Worm (Caenorhabditis elegans) whole organism, L4 larva: Measurements from ENCODE around the gene B0432.11.

ENCODE experiments used
- D1046.2 ChIP-seq: fragments of 200-800 bp; sonication (Bioruptor generic); IDR thresholded peaks from 2 replicates; pipeline ENCODE4 v1.3.6; 2022; ENCODE audit warnings: missing genetic modification characterization, missing compliant biosample characterization
- R02D3.7 ChIP-seq: fragments of 150-350 bp; sonication (generic microtip); optimal IDR thresholded peaks from 3 replicates; lab custom pipeline; 2014; ENCODE audit warnings: missing biosample characterization, missing genetic modification characterization
- T26A8.4 ChIP-seq: fragments of 200-800 bp; sonication (Bioruptor generic); IDR thresholded peaks from 2 replicates; pipeline ENCODE4 v1.3.6; 2022; ENCODE audit warnings: missing genetic modification characterization, missing compliant biosample characterization
- ceh-20 ChIP-seq: fragments of 200-800 bp; sonication (Bioruptor generic); IDR thresholded peaks from 2 replicates; pipeline ENCODE4 v1.3.6; 2022; ENCODE audit warnings: missing genetic modification reagents, missing genetic modification characterization, missing compliant biosample characterization
- cey-2 ChIP-seq: sonication (generic microtip); optimal IDR thresholded peaks from 3 replicates; lab custom pipeline; 2017; ENCODE audit warnings: missing genetic modification characterization, mild to moderate bottlenecking, missing compliant biosample characterization, antibody characterized with exemption, borderline replicate concordance; ENCODE audit not compliant: insufficient read depth
- ctbp-1 ChIP-seq: fragments of 200-800 bp; sonication (Bioruptor generic); IDR thresholded peaks from 2 replicates; pipeline ENCODE4 v1.3.6; 2022; ENCODE audit warnings: missing genetic modification reagents, missing genetic modification characterization, missing compliant biosample characterization
- daf-19 ChIP-seq: fragments of 200-800 bp; sonication (Bioruptor generic); conservative IDR thresholded peaks from 2 replicates; pipeline ENCODE4 v1.3.6; 2022; ENCODE audit warnings: missing genetic modification characterization, missing compliant biosample characterization
- dmd-8 ChIP-seq: fragments of 200-800 bp; sonication (Bioruptor generic); IDR thresholded peaks from 2 replicates; pipeline ENCODE4 v1.3.6; 2022; ENCODE audit warnings: missing genetic modification characterization, missing compliant biosample characterization
- dmd-9 ChIP-seq: fragments of 200-800 bp; sonication (Bioruptor generic); IDR thresholded peaks from 2 replicates; pipeline ENCODE4 v1.3.6; 2022; ENCODE audit warnings: missing genetic modification reagents, missing genetic modification characterization, missing compliant biosample characterization
- dve-1 ChIP-seq: sonication (generic microtip); optimal IDR thresholded peaks from 2 replicates; lab custom pipeline; 2017; ENCODE audit warnings: antibody characterized with exemption, mild to moderate bottlenecking, missing genetic modification characterization, missing compliant biosample characterization; ENCODE audit not compliant: insufficient read depth
- egl-43 ChIP-seq: fragments of 200-800 bp; sonication (Bioruptor generic); IDR thresholded peaks from 2 replicates; pipeline ENCODE4 v1.3.6; 2022; ENCODE audit warnings: missing genetic modification reagents, missing genetic modification characterization, missing compliant biosample characterization
- lin-13 ChIP-seq: fragments of 150-350 bp; optimal IDR thresholded peaks from 2 replicates; lab custom pipeline; 2014; ENCODE audit warnings: missing biosample characterization, missing genetic modification reagents, missing genetic modification characterization
- lin-15B ChIP-seq: fragments of 150-350 bp; sonication (generic microtip); optimal IDR thresholded peaks from 3 replicates; lab custom pipeline; 2014; ENCODE audit warnings: missing biosample characterization, missing genetic modification characterization
- lin-39 ChIP-seq: fragments of 150-350 bp; optimal IDR thresholded peaks from 2 replicates; lab custom pipeline; 2014; ENCODE audit warnings: missing biosample characterization, missing genetic modification reagents, missing genetic modification characterization
- mep-1 ChIP-seq: fragments of 150-350 bp; sonication (generic microtip); optimal IDR thresholded peaks from 3 replicates; lab custom pipeline; 2014; ENCODE audit warnings: missing biosample characterization, missing genetic modification characterization
- mxl-2 ChIP-seq: fragments of 200-800 bp; sonication (Bioruptor generic); conservative IDR thresholded peaks from 2 replicates; pipeline ENCODE4 v1.3.6; 2022; ENCODE audit warnings: missing genetic modification reagents, missing genetic modification characterization, missing compliant biosample characterization
- nhr-10 ChIP-seq: fragments of 150-350 bp; optimal IDR thresholded peaks from 2 replicates; lab custom pipeline; 2014; ENCODE audit warnings: missing biosample characterization, missing genetic modification characterization
- nhr-102 ChIP-seq: sonication (generic microtip); optimal IDR thresholded peaks from 2 replicates; lab custom pipeline; 2016; ENCODE audit warnings: mild to moderate bottlenecking, missing genetic modification characterization, moderate library complexity, missing compliant biosample characterization
- nhr-11 ChIP-seq: fragments of 150-350 bp; optimal IDR thresholded peaks from 2 replicates; lab custom pipeline; 2014; ENCODE audit warnings: missing biosample characterization, missing genetic modification characterization
- nhr-28 ChIP-seq: fragments of 150-350 bp; optimal IDR thresholded peaks from 2 replicates; lab custom pipeline; 2014; ENCODE audit warnings: missing biosample characterization, missing genetic modification characterization
- nhr-6 ChIP-seq: fragments of 150-350 bp; optimal IDR thresholded peaks from 2 replicates; lab custom pipeline; 2014; ENCODE audit warnings: missing biosample characterization, missing genetic modification characterization
- pha-4 ChIP-seq, 2 experiments: fragments of 150-350 bp in 1 of 2; fragments of 200-800 bp in 1 of 2; sonication (Bioruptor generic) in 1 of 2; IDR thresholded peaks in 1 of 2; optimal IDR thresholded peaks in 1 of 2; 2 replicates each; pipeline versions ENCODE4 v1.3.6 to Lab custom; 2014 to 2022; ENCODE audit warnings: missing genetic modification characterization in 2 of 2, missing genetic modification reagents in 2 of 2, missing biosample characterization in 1 of 2, missing compliant biosample characterization in 1 of 2
- pqm-1 ChIP-seq: sonication (generic microtip); optimal IDR thresholded peaks from 2 replicates; lab custom pipeline; 2017; ENCODE audit warnings: missing biosample characterization, missing genetic modification characterization
- rbr-2 ChIP-seq: sonication (generic microtip); optimal IDR thresholded peaks from 2 replicates; lab custom pipeline; 2016; ENCODE audit warnings: missing genotype, missing genetic modification characterization, missing compliant biosample characterization
- set-16 ChIP-seq: fragments of 200-800 bp; sonication (Bioruptor generic); IDR thresholded peaks from 2 replicates; pipeline ENCODE4 v1.3.6; 2022; ENCODE audit warnings: missing genetic modification reagents, missing genetic modification characterization, missing compliant biosample characterization
- skn-1 ChIP-seq: fragments of 150-350 bp; optimal IDR thresholded peaks from 2 replicates; lab custom pipeline; 2014; ENCODE audit warnings: missing biosample characterization, missing genetic modification characterization
- snpc-4 ChIP-seq: fragments of 150-350 bp; optimal IDR thresholded peaks from 2 replicates; lab custom pipeline; 2014; ENCODE audit warnings: missing biosample characterization, missing genetic modification characterization
- unc-62 ChIP-seq, 3 experiments: fragments of 150-350 bp in 1 of 3; sonication (generic microtip); optimal IDR thresholded peaks in 2 of 3; peaks in 1 of 3; 1 replicate in 1 of 3; 2 replicates in 2 of 3; lab custom pipeline; 2014 to 2017; ENCODE audit warnings: missing biosample characterization in 3 of 3, missing genetic modification characterization in 3 of 3, missing genetic modification reagents in 3 of 3, missing genotype in 1 of 3
- zfp-2 ChIP-seq: sonication (generic microtip); optimal IDR thresholded peaks from 2 replicates; lab custom pipeline; 2016; ENCODE audit warnings: mild to moderate bottlenecking, missing genetic modification characterization, missing compliant biosample characterization

The B0432.11 gene

DNA sequence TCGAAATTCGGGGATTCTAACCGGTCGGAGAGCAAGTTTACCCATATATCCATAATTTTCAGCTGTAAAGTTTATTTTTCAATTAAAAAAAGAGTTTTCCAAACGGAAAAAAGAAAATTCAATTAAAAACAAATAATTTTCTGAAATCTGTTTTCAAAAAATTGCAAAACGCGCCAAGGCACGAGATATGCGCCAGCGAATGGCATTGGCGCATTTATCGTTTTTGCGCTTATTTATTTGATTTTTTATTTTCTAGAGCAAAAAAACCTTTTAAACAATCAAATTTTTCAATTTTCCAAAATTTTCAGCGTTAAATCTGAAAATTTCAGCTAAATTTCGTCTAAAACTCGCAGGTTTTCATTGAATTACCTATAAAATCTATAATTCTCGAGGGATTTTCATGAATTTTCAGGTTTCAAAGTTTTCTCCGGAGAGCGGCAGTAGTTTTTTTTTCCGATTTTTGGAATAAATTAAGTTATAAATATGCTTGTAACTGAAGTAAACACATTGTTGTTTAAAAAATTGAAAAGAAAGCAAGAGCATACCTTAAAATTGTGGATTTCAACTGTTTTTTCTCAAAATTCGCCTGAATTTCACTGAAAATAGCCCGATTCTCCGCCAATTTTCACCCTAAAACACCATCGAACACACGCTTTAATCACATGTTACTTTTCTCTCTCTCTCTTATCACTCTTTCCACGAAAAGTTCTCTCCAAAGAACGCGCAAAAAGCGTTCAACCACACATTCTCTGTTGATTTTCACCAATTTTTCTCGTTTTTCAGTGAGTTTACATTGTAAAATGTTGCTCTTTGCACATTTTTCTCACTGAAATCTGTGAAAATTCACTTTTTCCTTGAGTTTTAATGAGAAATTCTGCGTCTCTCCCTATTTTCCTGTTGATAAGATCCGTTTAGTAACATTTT, 8.6 kb downstream of the B0432.11 start, which contains the start of gene B0432.10 (continued):
- TF ChIP-seq lin-13 (GFP tag; lab: Kevin White, UChicago) (peak; percentile 62), rbr-2 (tag; lab: Kevin White, UChicago) (peak; percentile 64), mxl-2 (no peak), cey-2 (tag; lab: Kevin White, UChicago) (no peak), skn-1 (tag; lab: Kevin White, UChicago) (no peak), mep-1 (tag; lab: Kevin White, UChicago) (peak; percentile 79), set-16 (GFP tag; lab: Robert Waterston, UW) (no peak), pha-4 (GFP tag; IDR thresholded peaks at IDR 0.05; lab: Robert Waterston, UW) (peak; percentile 51; the same call in 1 of the 2 replicates), pha-4 (tag; optimal IDR thresholded peaks at IDR 0.05; lab: Kevin White, UChicago) (peak; percentile 92), daf-19 (0 out of 2 replicates have a peak, but pooled peaks have one; percentile 20), ceh-20 (GFP tag; lab: Robert Waterston, UW) (peak; percentile 62; the same call in 1 of the 2 replicates), nhr-28 (tag; lab: Kevin White, UChicago) (peak; percentile 57)

- no peak for TF ChIP-seq dmd-9 (GFP tag; lab: Robert Waterston, UW)
- TF ChIP-seq, all 104 proteins: peak for 0
These were observed 10.9 kb downstream of the B0432.11 start, which contains the start of gene B0432.9 for ce11 chrII:283594-283993. B0432.9 (minus strand) TSS chrII:283694.

- TF ChIP-seq mxl-2 (no peak), dve-1 (tag; lab: Kevin White, UChicago) (no peak)
These were observed 12.0 kb downstream of the B0432.11 start, which contains the start of gene trul-1 for ce11 chrII:282483-282882. trul-1 (minus strand) TSS chrII:282583.

DNA sequence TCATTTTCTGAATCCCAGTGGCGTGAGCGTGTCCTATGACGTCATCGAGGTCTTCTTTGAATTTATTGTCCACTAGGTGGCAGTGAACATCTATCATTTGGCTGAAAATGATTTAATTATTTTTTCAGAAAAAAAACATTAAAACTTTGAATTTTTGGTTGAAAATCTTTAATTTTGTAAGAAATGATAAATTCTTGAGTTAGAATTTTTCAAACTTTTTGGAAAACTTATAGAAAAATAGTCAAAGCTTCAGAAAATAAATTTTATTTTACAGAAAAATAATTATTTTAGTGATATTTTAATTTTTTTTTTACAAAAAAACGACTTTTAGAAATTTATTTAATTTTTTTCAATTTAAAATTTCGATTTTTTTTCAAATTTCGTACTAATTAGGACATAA, 15.9 kb downstream of the B0432.11 start, which contains the start of gene B0432.8:
TSS of gene B0432.8 (minus strand) at position 101 of the 400 bp plus-strand sequence.
- TF ChIP-seq pqm-1 (no peak), egl-43 (GFP tag; lab: Robert Waterston, UW) (no peak), nhr-6 (tag; lab: Kevin White, UChicago) (no peak), D1046.2 (no peak), lin-39 (no peak), unc-62 (GFP tag; optimal IDR thresholded peaks at IDR 0.05 in 1 of 2; lab: Kevin White, UChicago) (no peak), unc-62 (tag; optimal IDR thresholded peaks at IDR 0.05; lab: Kevin White, UChicago) (no peak)

ce11 chrII:273872-274271, 20.6 kb downstream of the B0432.11 start, which contains the start of gene B0432.7:
B0432.7 (minus strand) TSS chrII:273972.
- no peak for TF ChIP-seq mxl-2
- no peak for TF ChIP-seq ctbp-1
- TF ChIP-seq zfp-2 (tag; lab: Kevin White, UChicago) = no peak
- no peak for TF ChIP-seq lin-15B (tag; lab: Kevin White, UChicago)
- no peak for TF ChIP-seq T26A8.4
- TF ChIP-seq nhr-11 (tag; lab: Kevin White, UChicago) = no peak
- TF ChIP-seq snpc-4 = no peak
- TF ChIP-seq R02D3.7 (tag; lab: Kevin White, UChicago) = no peak
- no peak for TF ChIP-seq mep-1 (tag; lab: Kevin White, UChicago)
- TF ChIP-seq dmd-8 = no peak
- TF ChIP-seq nhr-102 (tag; lab: Kevin White, UChicago) = no peak
- TF ChIP-seq nhr-10 (tag; lab: Kevin White, UChicago) = no peak
